Fruit fly (Drosophila melanogaster) whole organism, pupa: ENCODE measurements around the gene CG9265.
A peak's percentile ranks its signal among the peaks of the same experiment; 100 is the strongest.

ENCODE experiments used
- CG10348 ChIP-seq: fragments of 200-800 bp; sonication (Bioruptor generic); IDR thresholded peaks from 2 replicates; pipeline ENCODE4 v1.3.6; 2022; ENCODE audit warnings: missing biosample characterization, missing genetic modification characterization
- CG12605 ChIP-seq: fragments of 200-800 bp; sonication (Bioruptor generic); IDR thresholded peaks from 2 replicates; pipeline ENCODE4 v1.3.6; 2022; ENCODE audit warnings: missing biosample characterization, missing genetic modification characterization
- CG13204 ChIP-seq: fragments of 200-800 bp; sonication (Bioruptor generic); optimal IDR thresholded peaks from 2 replicates; lab custom pipeline; 2018; ENCODE audit warnings: missing biosample characterization, mild to moderate bottlenecking, missing genetic modification characterization, moderate library complexity
- CG14655 ChIP-seq: fragments of 200-800 bp; sonication (Bioruptor generic); optimal IDR thresholded peaks from 3 replicates; lab custom pipeline; 2017; ENCODE audit warnings: mild to moderate bottlenecking, missing biosample characterization, missing genetic modification reagents, missing genetic modification characterization
- CG15710 ChIP-seq: fragments of 200-800 bp; sonication (Bioruptor generic); optimal IDR thresholded peaks from 2 replicates; lab custom pipeline; 2018; ENCODE audit warnings: missing biosample characterization, mild to moderate bottlenecking, missing genetic modification characterization, moderate library complexity
- CG17806 ChIP-seq: fragments of 200-800 bp; sonication (Bioruptor generic); optimal IDR thresholded peaks from 2 replicates; lab custom pipeline; 2018; ENCODE audit warnings: missing biosample characterization, mild to moderate bottlenecking, missing genetic modification characterization, moderate library complexity
- CG32121 ChIP-seq: fragments of 200-800 bp; sonication (Bioruptor generic); IDR thresholded peaks from 2 replicates; pipeline ENCODE4 v1.3.6; 2022; ENCODE audit warnings: missing biosample characterization, missing genetic modification characterization
- CG34367 ChIP-seq: fragments of 200-800 bp; sonication (Bioruptor generic); optimal IDR thresholded peaks from 2 replicates; lab custom pipeline; 2018; ENCODE audit warnings: missing biosample characterization, mild to moderate bottlenecking, missing genetic modification characterization
- CG4496 ChIP-seq: fragments of 200-800 bp; sonication (Bioruptor generic); IDR thresholded peaks from 3 replicates; pipeline ENCODE4 v1.3.6; 2022; ENCODE audit warnings: missing biosample characterization, missing genetic modification characterization
- CG8159 ChIP-seq: fragments of 200-800 bp; sonication (Bioruptor generic); optimal IDR thresholded peaks from 3 replicates; lab custom pipeline; 2018; ENCODE audit warnings: missing biosample characterization, mild to moderate bottlenecking, missing genetic modification characterization, moderate library complexity
- CG8301 ChIP-seq: fragments of 200-800 bp; sonication (Bioruptor generic); optimal IDR thresholded peaks from 2 replicates; lab custom pipeline; 2018; ENCODE audit warnings: missing biosample characterization, mild to moderate bottlenecking, missing genetic modification characterization
- CG9948 ChIP-seq: fragments of 200-800 bp; sonication (Bioruptor generic); optimal IDR thresholded peaks from 2 replicates; lab custom pipeline; 2018; ENCODE audit warnings: missing biosample characterization, mild to moderate bottlenecking, missing genetic modification characterization, moderate library complexity
- D1 ChIP-seq: fragments of 200-800 bp; sonication (Bioruptor generic); optimal IDR thresholded peaks from 2 replicates; lab custom pipeline; 2018; ENCODE audit warnings: missing biosample characterization, mild to moderate bottlenecking, missing genetic modification characterization, moderate library complexity
- EcR ChIP-seq: fragments of 200-800 bp; sonication (Bioruptor generic); optimal IDR thresholded peaks from 3 replicates; lab custom pipeline; 2019; ENCODE audit warnings: missing biosample characterization, missing genetic modification characterization, mild to moderate bottlenecking, moderate library complexity, missing genetic modification reagents
- Ets98B ChIP-seq: fragments of 200-800 bp; sonication (Bioruptor generic); IDR thresholded peaks from 2 replicates; pipeline ENCODE4 v1.3.6; 2022; ENCODE audit warnings: missing biosample characterization, missing genetic modification characterization
- Pif1A ChIP-seq: fragments of 200-800 bp; sonication (Bioruptor generic); optimal IDR thresholded peaks from 3 replicates; lab custom pipeline; 2016; ENCODE audit warnings: missing biosample characterization, missing genetic modification characterization
- Pif1B ChIP-seq: fragments of 200-800 bp; sonication (Bioruptor generic); optimal IDR thresholded peaks from 3 replicates; lab custom pipeline; 2016; ENCODE audit warnings: missing biosample characterization, missing genetic modification characterization
- Snoo ChIP-seq: fragments of 200-800 bp; sonication (Bioruptor generic); optimal IDR thresholded peaks from 3 replicates; lab custom pipeline; 2017; ENCODE audit warnings: missing biosample characterization, mild to moderate bottlenecking, missing genetic modification characterization, inconsistent platforms
- fd96Ca ChIP-seq: fragments of 200-800 bp; sonication (Bioruptor generic); IDR thresholded peaks from 3 replicates; pipeline ENCODE4 v1.3.6; 2022; ENCODE audit warnings: missing biosample characterization, missing genetic modification characterization
- gl ChIP-seq: fragments of 200-800 bp; sonication (Bioruptor generic); optimal IDR thresholded peaks from 2 replicates; lab custom pipeline; 2018; ENCODE audit warnings: missing biosample characterization, mild to moderate bottlenecking, missing genetic modification characterization
- rn ChIP-seq: fragments of 200-800 bp; sonication (Bioruptor generic); IDR thresholded peaks from 2 replicates; pipeline ENCODE4 v1.3.6; 2022; ENCODE audit warnings: missing biosample characterization, missing genetic modification characterization

The CG9265 gene

DNA sequence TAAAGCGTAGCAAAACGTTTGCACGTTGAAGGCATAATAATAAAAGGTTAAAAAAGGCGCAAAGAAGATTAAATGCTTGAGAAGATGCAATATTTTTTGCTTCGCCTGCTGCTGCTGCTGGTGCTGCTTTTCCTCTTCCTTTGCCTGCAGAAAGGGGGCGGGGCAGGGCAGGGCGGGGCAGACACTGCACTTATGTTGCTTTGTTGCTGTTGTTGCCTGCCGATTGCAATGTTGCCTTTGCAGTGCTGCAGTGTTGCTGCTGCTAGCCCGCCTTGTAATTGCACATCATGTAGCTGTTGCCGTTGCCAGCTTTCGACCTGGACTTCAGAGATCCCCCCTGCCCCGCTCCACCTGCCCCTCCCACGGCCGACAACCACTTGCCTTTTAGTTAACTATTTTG lies 55.8 kb downstream of the CG9265 start:
- TF ChIP-seq CG9948, result no peak
- no peak for TF ChIP-seq CG4496 (GFP tag; lab: Robert Waterston, UW)
- no peak for TF ChIP-seq CG10348 (GFP tag; lab: Robert Waterston, UW)
- TF ChIP-seq fd96Ca, result 0 out of 3 replicates have a peak, but pooled peaks have one; percentile 26
- no peak for TF ChIP-seq CG32121 (GFP tag; lab: Robert Waterston, UW)
- no peak for TF ChIP-seq CG15710 (tag; lab: Kevin White, UChicago)
- TF ChIP-seq rn (GFP tag; lab: Robert Waterston, UW), result no peak
- no peak for TF ChIP-seq CG14655 (GFP tag; lab: Kevin White, UChicago)
- TF ChIP-seq gl (tag; lab: Kevin White, UChicago), result no peak
- peak; percentile 76 for TF ChIP-seq CG13204

DNA sequence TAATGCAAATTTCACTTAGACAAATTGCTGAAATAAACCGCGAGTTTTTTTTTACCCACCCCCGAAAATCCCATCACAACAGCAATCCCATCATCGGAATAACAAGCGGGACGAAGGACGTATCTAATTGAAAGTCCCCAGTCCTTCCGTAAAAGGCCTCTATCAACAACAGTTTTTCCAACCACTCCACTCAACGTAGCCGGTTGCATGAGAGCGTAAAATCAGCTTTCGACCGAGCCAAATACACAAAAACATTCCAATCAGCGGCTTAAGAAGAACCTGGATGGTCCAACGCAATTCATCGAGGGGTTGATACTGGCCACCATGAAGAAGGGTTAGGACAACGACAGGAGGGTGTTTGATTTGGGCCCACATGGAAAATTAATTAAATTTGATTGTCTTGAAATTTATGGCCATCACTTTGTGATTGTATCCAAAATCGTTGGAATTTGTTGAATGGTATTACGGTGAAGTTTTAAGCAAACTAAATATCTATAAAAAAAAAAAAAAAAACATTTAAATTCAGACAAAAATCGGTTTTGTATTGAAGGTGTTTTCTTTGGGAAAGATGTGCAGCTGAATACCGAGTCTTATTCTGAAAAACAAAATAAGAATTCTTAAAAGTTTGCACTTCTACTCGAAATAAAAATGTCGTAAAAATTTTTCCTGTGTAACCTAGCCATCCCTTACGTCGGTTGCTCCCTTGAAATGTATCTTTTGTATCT lies 56.6 kb downstream of the CG9265 start:
- peak; percentile 10 for TF ChIP-seq Pif1B (GFP tag; lab: Kevin White, UChicago)
- TF ChIP-seq fd96Ca, result no peak
- TF ChIP-seq Ets98B, result no peak
- TF ChIP-seq CG34367 (tag; lab: Kevin White, UChicago), result no peak
- TF ChIP-seq Snoo, result no peak
- TF ChIP-seq gl (tag; lab: Kevin White, UChicago), result no peak
- no peak for TF ChIP-seq D1 (tag; lab: Kevin White, UChicago)
- no peak for TF ChIP-seq rn (GFP tag; lab: Robert Waterston, UW)
- no peak for TF ChIP-seq CG12605 (GFP tag; lab: Robert Waterston, UW)
- TF ChIP-seq CG32121 (GFP tag; lab: Robert Waterston, UW), result no peak
- no peak for TF ChIP-seq EcR (GFP tag; lab: Kevin White, UChicago)
- peak; percentile 8 for TF ChIP-seq CG8159 (tag; lab: Kevin White, UChicago)
- peak; percentile 29 for TF ChIP-seq CG9948
- no peak for TF ChIP-seq CG4496 (GFP tag; lab: Robert Waterston, UW)
- peak; percentile 8 for TF ChIP-seq CG14655 (GFP tag; lab: Kevin White, UChicago)
- no peak for TF ChIP-seq CG10348 (GFP tag; lab: Robert Waterston, UW)
- TF ChIP-seq CG13204, result no peak
- no peak for TF ChIP-seq CG8301 (tag; lab: Kevin White, UChicago)
- TF ChIP-seq CG15710 (tag; lab: Kevin White, UChicago), result no peak
- TF ChIP-seq Pif1A, result peak; percentile 22
- peak; percentile 22 for TF ChIP-seq CG17806 (tag; lab: Kevin White, UChicago)
- TF ChIP-seq, all 21 proteins: peak for 6

DNA sequence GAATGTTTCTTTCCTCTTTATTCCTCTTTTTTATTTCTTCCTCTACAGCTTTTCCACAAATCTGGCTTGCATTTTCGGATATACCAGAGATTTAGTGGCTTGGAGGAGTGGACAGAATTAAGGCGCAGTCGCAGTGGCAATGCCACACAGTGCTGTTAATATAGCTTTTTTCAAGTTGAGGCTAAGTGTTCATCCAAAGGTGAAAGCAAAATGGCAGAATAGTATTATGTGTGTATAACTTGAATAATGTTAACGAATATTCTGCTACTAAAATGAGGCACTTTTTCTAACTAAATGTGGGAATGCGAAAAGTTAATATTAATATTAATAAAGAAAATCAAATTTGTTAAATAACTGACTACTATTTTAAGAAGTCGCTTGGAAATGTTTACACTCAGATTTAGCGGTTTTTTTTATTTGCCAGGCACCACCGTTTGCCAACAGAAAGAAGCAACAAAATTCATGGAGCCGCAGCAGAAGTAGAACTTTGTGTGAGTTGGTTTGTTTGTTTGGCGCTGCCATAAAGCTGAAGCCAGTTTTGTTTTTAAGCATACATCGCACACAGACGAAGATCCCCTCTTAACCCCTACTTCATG lies 58.1 kb downstream of the CG9265 start:
- TF ChIP-seq Ets98B, result no peak
- no peak for TF ChIP-seq CG9948
- TF ChIP-seq rn (GFP tag; lab: Robert Waterston, UW), result no peak
- TF ChIP-seq CG15710 (tag; lab: Kevin White, UChicago), result no peak
- TF ChIP-seq CG8301 (tag; lab: Kevin White, UChicago), result peak; percentile 18
- peak; percentile 32 for TF ChIP-seq CG14655 (GFP tag; lab: Kevin White, UChicago)
- TF ChIP-seq Pif1B (GFP tag; lab: Kevin White, UChicago), result no peak
- no peak for TF ChIP-seq CG13204
- no peak for TF ChIP-seq CG10348 (GFP tag; lab: Robert Waterston, UW)
- TF ChIP-seq CG8159 (tag; lab: Kevin White, UChicago), result peak; percentile 47

dm6 chr2L:21009310-21010119 lies 61.8 kb downstream of the CG9265 start:
- TF ChIP-seq CG4496 (GFP tag; lab: Robert Waterston, UW) (peak; percentile 96), Pif1B (GFP tag; lab: Kevin White, UChicago) (peak; percentile 98), CG17806 (tag; lab: Kevin White, UChicago) (peak; percentile 99), CG12605 (GFP tag; lab: Robert Waterston, UW) (peak; percentile 93), D1 (tag; lab: Kevin White, UChicago) (peak; percentile 96), CG13204 (peak; percentile 95), rn (GFP tag; lab: Robert Waterston, UW) (peak; percentile 89), CG15710 (tag; lab: Kevin White, UChicago) (peak; percentile 99), CG10348 (GFP tag; lab: Robert Waterston, UW) (peak; percentile 33; the same call in 1 of the 2 replicates), CG9948 (peak; percentile 98), CG32121 (GFP tag; lab: Robert Waterston, UW) (peak; percentile 89), CG8301 (tag; lab: Kevin White, UChicago) (peak; percentile 98), Pif1A (peak; percentile 98), Snoo (peak; percentile 98), gl (tag; lab: Kevin White, UChicago) (peak; percentile 96), CG14655 (GFP tag; lab: Kevin White, UChicago) (peak; percentile 97), EcR (GFP tag; lab: Kevin White, UChicago) (peak; percentile 76), Ets98B (peak; percentile 93), fd96Ca (peak; percentile 95), CG34367 (tag; lab: Kevin White, UChicago) (peak; percentile 99), CG8159 (tag; lab: Kevin White, UChicago) (peak; percentile 99)

dm6 chr2L:21008613-21009012 lies 62.7 kb downstream of the CG9265 start:
- TF ChIP-seq rn (GFP tag; lab: Robert Waterston, UW) (no peak), EcR (GFP tag; lab: Kevin White, UChicago) (no peak), CG17806 (tag; lab: Kevin White, UChicago) (peak; percentile 44), fd96Ca (no peak), CG12605 (GFP tag; lab: Robert Waterston, UW) (no peak), CG14655 (GFP tag; lab: Kevin White, UChicago) (peak; percentile 19), Pif1A (no peak), CG32121 (GFP tag; lab: Robert Waterston, UW) (no peak), CG9948 (peak; percentile 54), Pif1B (GFP tag; lab: Kevin White, UChicago) (no peak), CG8159 (tag; lab: Kevin White, UChicago) (peak; percentile 8), D1 (tag; lab: Kevin White, UChicago) (no peak), CG10348 (GFP tag; lab: Robert Waterston, UW) (no peak), gl (tag; lab: Kevin White, UChicago) (no peak), CG8301 (tag; lab: Kevin White, UChicago) (no peak), CG13204 (no peak), CG34367 (tag; lab: Kevin White, UChicago) (peak; percentile 10), Snoo (no peak), CG4496 (GFP tag; lab: Robert Waterston, UW) (no peak), Ets98B (no peak), CG15710 (tag; lab: Kevin White, UChicago) (no peak)
